Worm (Caenorhabditis elegans): ENCODE results near the gene fnip-2.

DNA sequence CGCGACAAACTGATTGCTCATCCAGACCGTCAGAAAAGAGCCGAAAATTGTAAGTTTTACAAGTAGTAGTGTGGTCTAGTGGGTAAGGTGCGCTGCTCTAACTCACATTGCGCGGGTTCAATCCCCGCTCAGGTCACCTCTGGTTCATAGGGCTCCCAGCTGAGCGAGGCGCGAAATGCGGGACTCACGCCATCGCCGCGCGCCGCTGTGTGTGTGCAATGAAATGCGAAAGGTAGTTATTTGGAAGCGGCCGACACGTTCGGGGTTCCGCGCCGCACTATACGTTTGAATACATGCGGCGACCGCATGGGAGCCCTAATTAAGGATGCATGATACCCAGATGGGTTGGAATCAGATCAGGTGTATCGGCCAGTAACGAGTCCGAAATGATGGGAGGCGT is 23.5 kb downstream of the fnip-2 start:
- TF ChIP-seq ama-1 (optimal IDR thresholded peaks at IDR 0.05) = no peak
- no peak for TF ChIP-seq hlh-30 (tag; optimal IDR thresholded peaks at IDR 0.05; ENCODE audit: insufficient read depth)
- TF ChIP-seq unc-42 (tag; optimal IDR thresholded peaks at IDR 0.05) = no peak

All from whole organism, late embryonic.